Worm (Caenorhabditis elegans): Measurements from ENCODE around the gene ldp-1.
"Not testable (repeated sequence)": the region's sequence is repeated elsewhere in the genome, so short reads cannot be mapped to it uniquely, and the experiment has no call there.

Gene ldp-1

ce11 chrV:2134340-2134739 lies 7.0 kb downstream of the ldp-1 start:
- TF ChIP-seq lin-40 (tag; optimal IDR thresholded peaks at IDR 0.05) (no peak), lin-35 (GFP tag; optimal IDR thresholded peaks at IDR 0.05) (peak in 1 of 3 experiments; percentile 9)

ce11 chrV:2135323-2135722 lies 8.0 kb downstream of the ldp-1 start:
- TF ChIP-seq cebp-1 (GFP tag; IDR thresholded peaks at IDR 0.05), result no peak
- TF ChIP-seq cebp-1 (tag; optimal IDR thresholded peaks at IDR 0.05), result peak; percentile 46
- TF ChIP-seq him-1 (tag; optimal IDR thresholded peaks at IDR 0.05), result no peak
- TF ChIP-seq nhr-80 (tag; optimal IDR thresholded peaks at IDR 0.05), result peak; percentile 36
- TF ChIP-seq lin-35 (GFP tag; optimal IDR thresholded peaks at IDR 0.05), result peak in 1 of 3 experiments; percentile 16
- TF ChIP-seq egrh-3 (GFP tag; IDR thresholded peaks at IDR 0.05), result peak; percentile 55
- peak; percentile 25 for TF ChIP-seq K12H6.12 (tag; optimal IDR thresholded peaks at IDR 0.05)
- TF ChIP-seq pbrm-1 (GFP tag; IDR thresholded peaks at IDR 0.05), result no peak
- TF ChIP-seq dox-1 (GFP tag; IDR thresholded peaks at IDR 0.05), result peak; percentile 49; the same call in 1 of the 2 replicates

DNA sequence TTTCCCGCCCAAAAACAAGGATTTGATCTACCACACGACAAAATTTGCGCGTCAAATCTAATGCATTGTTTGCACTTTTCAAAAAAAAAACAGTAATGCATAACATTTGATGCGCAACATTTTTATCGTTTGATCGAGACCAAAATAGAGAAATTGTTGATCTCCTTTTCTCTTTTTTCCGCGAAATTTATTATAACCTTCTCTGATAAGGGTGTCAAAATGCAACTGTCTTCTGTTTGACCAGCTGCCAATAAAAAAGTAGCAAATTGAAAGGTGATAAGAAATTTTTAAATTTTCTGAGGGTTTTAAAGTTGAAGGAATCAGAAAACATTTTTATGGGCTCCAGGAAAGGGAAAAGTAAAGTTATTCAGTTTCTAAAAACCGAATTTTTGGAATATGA lies 9.7 kb downstream of the ldp-1 start:
- TF ChIP-seq sdz-38 (tag; optimal IDR thresholded peaks at IDR 0.05) (no peak), zim-3 (tag; optimal IDR thresholded peaks at IDR 0.05) (no peak), hlh-12 (tag; optimal IDR thresholded peaks at IDR 0.05) (no peak), lin-35 (GFP tag; optimal IDR thresholded peaks at IDR 0.05) (no peak), dox-1 (GFP tag; IDR thresholded peaks at IDR 0.05) (no peak), nhr-80 (tag; optimal IDR thresholded peaks at IDR 0.05) (peak; percentile 53), attf-6 (GFP tag; IDR thresholded peaks at IDR 0.05) (no peak)

DNA sequence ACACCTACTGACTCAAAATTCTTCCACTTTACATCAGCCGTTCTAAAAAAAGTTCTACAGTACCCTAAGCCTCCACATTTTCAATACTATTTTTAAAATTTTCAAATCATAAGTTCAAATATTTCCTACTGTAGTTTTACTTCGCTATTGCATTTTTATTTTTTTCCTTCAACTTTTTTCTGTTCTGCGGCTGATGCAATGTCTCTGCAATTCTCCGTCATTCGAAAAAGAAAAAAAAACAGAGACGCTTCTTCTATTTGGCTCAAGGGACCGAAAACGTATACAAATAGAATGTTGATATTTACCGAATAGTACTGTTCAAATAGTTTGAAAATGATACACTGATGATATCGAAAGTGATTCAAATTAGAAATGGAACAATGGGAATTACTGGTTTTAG lies 11.0 kb downstream of the ldp-1 start:
- TF ChIP-seq nfya-2 (GFP tag; IDR thresholded peaks at IDR 0.05) (no peak), unc-62 (GFP tag; optimal IDR thresholded peaks at IDR 0.05) (no peak), nfyb-1 (GFP tag; IDR thresholded peaks at IDR 0.05) (no peak), lin-35 (GFP tag; optimal IDR thresholded peaks at IDR 0.05) (no peak), B0035.1 (tag; optimal IDR thresholded peaks at IDR 0.05) (no peak), tbx-9 (tag; optimal IDR thresholded peaks at IDR 0.05; ENCODE audit: borderline replicate concordance) (no peak), D2030.7 (GFP tag; IDR thresholded peaks at IDR 0.05) (no peak), Y53G8AR.9 (GFP tag; conservative IDR thresholded peaks at IDR 0.05) (no peak), B0336.3 (GFP tag; IDR thresholded peaks at IDR 0.05) (no peak), rcor-1 (GFP tag; IDR thresholded peaks at IDR 0.05) (no peak), ztf-26 (tag; optimal IDR thresholded peaks at IDR 0.05) (no peak), bed-1 (GFP tag; IDR thresholded peaks at IDR 0.05) (no peak), ceh-40 (GFP tag; IDR thresholded peaks at IDR 0.05) (no peak)

DNA sequence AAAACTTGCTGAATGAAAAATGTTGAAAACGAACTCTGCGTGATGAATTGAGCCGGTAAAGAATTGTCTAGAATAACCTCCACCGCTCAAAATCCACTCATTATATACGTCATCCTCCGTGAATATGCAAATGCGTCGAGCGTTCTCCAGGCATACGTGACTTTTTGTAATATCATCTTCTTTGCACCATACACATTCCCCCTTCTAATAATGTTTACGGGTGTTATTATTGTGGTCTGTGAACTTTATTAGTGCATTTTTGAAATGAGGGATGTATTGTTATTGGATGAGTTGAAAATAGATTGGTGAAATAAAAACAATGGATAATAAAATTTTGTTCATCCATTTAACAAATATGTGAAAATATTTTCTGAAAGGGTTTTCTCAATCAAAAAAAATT lies 12.6 kb downstream of the ldp-1 start, which contains the start of gene F22F7.7:
TSS of gene F22F7.7 (minus strand) at position 125 of the 400 bp plus-strand sequence.
- no peak for TF ChIP-seq efl-1 (GFP tag; optimal IDR thresholded peaks at IDR 0.05)

- TF ChIP-seq mcd-1, rcor-1, bed-2 (GFP tag; IDR thresholded peaks at IDR 0.05): not testable (repeated sequence)
Measured at ce11 chrV:2144408-2144807, 17.1 kb downstream of the ldp-1 start, which contains the start of gene F22F7.12. Gene F22F7.12, minus strand, starts transcription at chrV:2144508.

- no peak for TF ChIP-seq lir-1 (GFP tag; conservative IDR thresholded peaks at IDR 0.05)
- no peak for TF ChIP-seq pha-4 (tag; optimal IDR thresholded peaks at IDR 0.05)
- no peak for TF ChIP-seq B0336.3 (GFP tag; IDR thresholded peaks at IDR 0.05)
- TF ChIP-seq dpff-1 (tag; optimal IDR thresholded peaks at IDR 0.05), result no peak
- TF ChIP-seq lin-26 (GFP tag; IDR thresholded peaks at IDR 0.05), result no peak
- TF ChIP-seq D2030.7 (GFP tag; IDR thresholded peaks at IDR 0.05), result no peak
- TF ChIP-seq sea-2 (GFP tag; IDR thresholded peaks at IDR 0.05), result no peak
- no peak for TF ChIP-seq ztf-28 (GFP tag; IDR thresholded peaks at IDR 0.05)
- TF ChIP-seq Y53G8AR.9 (GFP tag; conservative IDR thresholded peaks at IDR 0.05), result no peak
- TF ChIP-seq egl-44 (GFP tag; IDR thresholded peaks at IDR 0.05), result no peak
- TF ChIP-seq F57A8.1 (GFP tag; optimal IDR thresholded peaks at IDR 0.05), result no peak
- TF ChIP-seq aptf-3 (GFP tag; IDR thresholded peaks at IDR 0.05), result no peak
- no peak for TF ChIP-seq efl-1 (GFP tag; optimal IDR thresholded peaks at IDR 0.05)
- no peak for TF ChIP-seq cebp-1 (GFP tag; IDR thresholded peaks at IDR 0.05)
- no peak for TF ChIP-seq cebp-1 (tag; optimal IDR thresholded peaks at IDR 0.05)
Measured at ce11 chrV:2146044-2146443, 18.7 kb downstream of the ldp-1 start, which contains the start of gene str-52. Gene str-52, minus strand, starts transcription at chrV:2146144.

All from whole organism, young adult.